Fruit fly (Drosophila melanogaster): ENCODE measurements around the gene CG17477.

CG17477 gene

dm6 chr3R:17080666-17081358 is 45.9 kb downstream of the CG17477 start (continued):
- TF ChIP-seq chn (GFP tag; optimal IDR thresholded peaks at IDR 0.05) (peak; percentile 92), luna (GFP tag; optimal IDR thresholded peaks at IDR 0.05) (peak; percentile 72), Atf-2 (GFP tag; optimal IDR thresholded peaks at IDR 0.05) (peak; percentile 87), Dek (tag; optimal IDR thresholded peaks at IDR 0.05) (peak; percentile 92), Ptx1 (GFP tag; IDR thresholded peaks at IDR 0.05) (peak; percentile 96), ro (GFP tag; IDR thresholded peaks at IDR 0.05) (peak; percentile 79), repo (GFP tag; optimal IDR thresholded peaks at IDR 0.05) (peak; percentile 68), fd3F (GFP tag; optimal IDR thresholded peaks at IDR 0.05) (peak; percentile 91), CG3281 (GFP tag; optimal IDR thresholded peaks at IDR 0.05) (peak; percentile 95), CG10979 (tag; optimal IDR thresholded peaks at IDR 0.05) (peak; percentile 97), CG12071 (GFP tag; optimal IDR thresholded peaks at IDR 0.05) (peak; percentile 90), al (GFP tag; IDR thresholded peaks at IDR 0.05) (peak; percentile 85), Ada2b (GFP tag; IDR thresholded peaks at IDR 0.05) (peak; percentile 86), fd64A (GFP tag; optimal IDR thresholded peaks at IDR 0.05) (peak; percentile 65), CG13424 (tag; optimal IDR thresholded peaks at IDR 0.05) (peak; percentile 96), chif (GFP tag; optimal IDR thresholded peaks at IDR 0.05) (peak; percentile 89 to 93), cato (GFP tag; optimal IDR thresholded peaks at IDR 0.05; ENCODE audit: borderline replicate concordance) (peak; percentile 94), corto (GFP tag; optimal IDR thresholded peaks at IDR 0.05) (peak; percentile 65), z (GFP tag; IDR thresholded peaks at IDR 0.05) (peak; percentile 74; the same call in 2 of the 3 replicates), Dbx (GFP tag; IDR thresholded peaks at IDR 0.05) (peak; percentile 87), danr (GFP tag; IDR thresholded peaks at IDR 0.05) (peak; percentile 92), bowl (GFP tag; IDR thresholded peaks at IDR 0.05) (peak; percentile 75; the same call in 1 of the 2 replicates), CG1603 (tag; optimal IDR thresholded peaks at IDR 0.05) (peak; percentile 87), HLHmδ (GFP tag; optimal IDR thresholded peaks at IDR 0.05) (no peak), CG13775 (GFP tag; optimal IDR thresholded peaks at IDR 0.05) (peak; percentile 97), Oaz (GFP tag; IDR thresholded peaks at IDR 0.05) (peak; percentile 92), nau (GFP tag; optimal IDR thresholded peaks at IDR 0.05) (peak; percentile 97), insv (GFP tag; optimal IDR thresholded peaks at IDR 0.05) (peak; percentile 44 to 60), aop (GFP tag; IDR thresholded peaks at IDR 0.05) (no peak), BEAF-32 (GFP tag; optimal IDR thresholded peaks at IDR 0.05) (no peak), H15 (GFP tag; IDR thresholded peaks at IDR 0.05) (peak; percentile 89), CG2678 (tag; optimal IDR thresholded peaks at IDR 0.05) (peak; percentile 97), CG10543 (GFP tag; optimal IDR thresholded peaks at IDR 0.05) (peak; percentile 87), Hey (tag; optimal IDR thresholded peaks at IDR 0.05) (no peak), disco-r (GFP tag; optimal IDR thresholded peaks at IDR 0.05) (peak; percentile 89), CG4730 (GFP tag; IDR thresholded peaks at IDR 0.05) (peak; percentile 82), CG14441 (GFP tag; IDR thresholded peaks at IDR 0.05) (peak; percentile 92), sob (GFP tag; IDR thresholded peaks at IDR 0.05) (peak; percentile 91), eyg (GFP tag; optimal IDR thresholded peaks at IDR 0.05) (peak; percentile 81), CG1647 (GFP tag; optimal IDR thresholded peaks at IDR 0.05) (peak; percentile 73), HHEX (GFP tag; optimal IDR thresholded peaks at IDR 0.05) (peak; percentile 94), da (GFP tag; optimal IDR thresholded peaks at IDR 0.05) (peak; percentile 81), schlank (tag; optimal IDR thresholded peaks at IDR 0.05) (peak; percentile 81), ssp (GFP tag; IDR thresholded peaks at IDR 0.05) (peak; percentile 85), CG17385 (GFP tag; optimal IDR thresholded peaks at IDR 0.05) (peak; percentile 94), bsh (GFP tag; optimal IDR thresholded peaks at IDR 0.05) (peak; percentile 96 to 97), CG14014 (GFP tag; IDR thresholded peaks at IDR 0.05) (peak; percentile 93), ash1 (GFP tag; optimal IDR thresholded peaks at IDR 0.05) (peak; percentile 55), HLH4C (GFP tag; IDR thresholded peaks at IDR 0.05; ENCODE audit: partially characterized antibody) (no peak)

Data from whole organism, embryonic.